Worm (Caenorhabditis elegans) whole organism, young adult: Measurements from ENCODE around the gene B0563.8.

Experiments used
- B0019.2 ChIP-seq: fragments of 200-800 bp; sonication (Bioruptor generic); conservative IDR thresholded peaks from 2 replicates; pipeline ENCODE4 v1.3.6; 2022; ENCODE audit warnings: missing genetic modification reagents, missing genetic modification characterization, missing compliant biosample characterization
- B0261.1 ChIP-seq: sonication (generic microtip); optimal IDR thresholded peaks from 2 replicates; lab custom pipeline; 2016; ENCODE audit warnings: mild to moderate bottlenecking, missing genetic modification characterization, moderate library complexity, missing compliant biosample characterization
- B0336.3 ChIP-seq: fragments of 200-800 bp; sonication (Bioruptor generic); IDR thresholded peaks from 2 replicates; pipeline ENCODE4 v1.3.6; 2022; ENCODE audit warnings: missing genetic modification characterization, missing compliant biosample characterization
- D2030.7 ChIP-seq: fragments of 200-800 bp; sonication (Bioruptor generic); IDR thresholded peaks from 2 replicates; pipeline ENCODE4 v1.3.6; 2022; ENCODE audit warnings: missing genetic modification reagents, missing genetic modification characterization, missing compliant biosample characterization
- F10E7.11 ChIP-seq: sonication (generic microtip); optimal IDR thresholded peaks from 2 replicates; lab custom pipeline; 2017; ENCODE audit warnings: mild to moderate bottlenecking, missing genetic modification characterization, moderate library complexity, missing compliant biosample characterization
- F22D6.2 ChIP-seq: sonication (generic microtip); optimal IDR thresholded peaks from 2 replicates; lab custom pipeline; 2016; ENCODE audit warnings: mild to moderate bottlenecking, missing genetic modification characterization, missing compliant biosample characterization
- F33H1.4 ChIP-seq: fragments of 200-800 bp; sonication (Bioruptor generic); IDR thresholded peaks from 2 replicates; pipeline ENCODE4 v1.3.6; 2022; ENCODE audit warnings: missing genetic modification reagents, missing genetic modification characterization, missing compliant biosample characterization
- F57A8.1 ChIP-seq: fragments of 200-800 bp; sonication (Bioruptor generic); optimal IDR thresholded peaks from 2 replicates; lab custom pipeline; 2018; ENCODE audit warnings: mild to moderate bottlenecking, missing genetic modification characterization, moderate library complexity, missing compliant biosample characterization
- K11D2.4 ChIP-seq: fragments of 200-800 bp; sonication (Bioruptor generic); IDR thresholded peaks from 2 replicates; pipeline ENCODE4 v1.3.6; 2022; ENCODE audit warnings: missing genetic modification reagents, missing genetic modification characterization, missing compliant biosample characterization
- T26A5.8 ChIP-seq: sonication (generic microtip); optimal IDR thresholded peaks from 2 replicates; lab custom pipeline; 2016; ENCODE audit warnings: missing genetic modification characterization, missing compliant biosample characterization
- Y53G8AR.9 ChIP-seq: fragments of 200-800 bp; sonication (Bioruptor generic); conservative IDR thresholded peaks from 2 replicates; pipeline ENCODE4 v1.3.6; 2022; ENCODE audit warnings: missing genetic modification reagents, missing genetic modification characterization, missing compliant biosample characterization
- Y79H2A.3 ChIP-seq: fragments of 200-800 bp; sonication (Bioruptor generic); conservative IDR thresholded peaks from 2 replicates; pipeline ENCODE4 v1.3.6; 2022; ENCODE audit warnings: missing genetic modification reagents, missing genetic modification characterization, missing compliant biosample characterization
- Y95B8A.8 ChIP-seq: fragments of 200-800 bp; sonication (Bioruptor generic); IDR thresholded peaks from 2 replicates; pipeline ENCODE4 v1.3.6; 2022; ENCODE audit warnings: missing genetic modification reagents, missing genetic modification characterization, missing compliant biosample characterization
- aptf-3 ChIP-seq: fragments of 200-800 bp; sonication (Bioruptor generic); IDR thresholded peaks from 2 replicates; pipeline ENCODE4 v1.3.6; 2022; ENCODE audit warnings: missing genetic modification characterization, missing compliant biosample characterization
- atf-7 ChIP-seq: sonication (generic microtip); optimal IDR thresholded peaks from 2 replicates; lab custom pipeline; 2017; ENCODE audit warnings: mild to moderate bottlenecking, missing genetic modification characterization, missing compliant biosample characterization
- athp-1 ChIP-seq: sonication (generic microtip); optimal IDR thresholded peaks from 2 replicates; lab custom pipeline; 2017; ENCODE audit warnings: mild to moderate bottlenecking, missing genetic modification characterization, missing compliant biosample characterization
- attf-3 ChIP-seq: fragments of 200-800 bp; sonication (Bioruptor generic); conservative IDR thresholded peaks from 2 replicates; pipeline ENCODE4 v1.3.6; 2022; ENCODE audit warnings: missing genetic modification reagents, missing genetic modification characterization, missing compliant biosample characterization
- ceh-100 ChIP-seq: fragments of 200-800 bp; sonication (Bioruptor generic); IDR thresholded peaks from 2 replicates; pipeline ENCODE4 v1.3.6; 2022; ENCODE audit warnings: missing genetic modification reagents, missing genetic modification characterization, missing compliant biosample characterization
- ceh-79 ChIP-seq: sonication (generic microtip); optimal IDR thresholded peaks from 2 replicates; lab custom pipeline; 2017; ENCODE audit warnings: mild to moderate bottlenecking, missing genetic modification characterization, missing compliant biosample characterization
- dpl-1 ChIP-seq: fragments of 150-350 bp; optimal IDR thresholded peaks from 2 replicates; lab custom pipeline; 2014; ENCODE audit warnings: missing biosample characterization, missing genetic modification reagents, missing genetic modification characterization
- egl-44 ChIP-seq: fragments of 200-800 bp; sonication (Bioruptor generic); IDR thresholded peaks from 2 replicates; pipeline ENCODE4 v1.3.6; 2022; ENCODE audit warnings: missing genetic modification reagents, missing genetic modification characterization, missing compliant biosample characterization
- ekl-4 ChIP-seq: fragments of 200-800 bp; sonication (Bioruptor generic); IDR thresholded peaks from 2 replicates; pipeline ENCODE4 v1.3.6; 2022; ENCODE audit warnings: missing genetic modification reagents, missing genetic modification characterization, missing compliant biosample characterization
- him-1 ChIP-seq: sonication (generic microtip); optimal IDR thresholded peaks from 2 replicates; lab custom pipeline; 2016; ENCODE audit warnings: missing genotype, missing genetic modification reagents, missing genetic modification characterization, missing compliant biosample characterization
- hlh-26 ChIP-seq: fragments of 200-800 bp; sonication (Bioruptor generic); conservative IDR thresholded peaks from 2 replicates; pipeline ENCODE4 v1.3.6; 2022; ENCODE audit warnings: missing genetic modification reagents, missing genetic modification characterization, missing compliant biosample characterization
- hmg-20 ChIP-seq: fragments of 200-800 bp; sonication (Bioruptor generic); IDR thresholded peaks from 2 replicates; pipeline ENCODE4 v1.3.6; 2022; ENCODE audit warnings: missing genetic modification reagents, missing genetic modification characterization, missing compliant biosample characterization
- hsf-1 ChIP-seq: fragments of 200-800 bp; sonication (Bioruptor generic); IDR thresholded peaks from 2 replicates; pipeline ENCODE4 v1.3.6; 2022; ENCODE audit warnings: missing genetic modification reagents, missing genetic modification characterization, missing compliant biosample characterization
- lin-26 ChIP-seq: fragments of 200-800 bp; sonication (Bioruptor generic); IDR thresholded peaks from 2 replicates; pipeline ENCODE4 v1.3.6; 2022; ENCODE audit warnings: missing genetic modification reagents, missing genetic modification characterization, missing compliant biosample characterization
- madf-3 ChIP-seq: fragments of 200-800 bp; sonication (Bioruptor generic); IDR thresholded peaks from 2 replicates; pipeline ENCODE4 v1.3.6; 2022; ENCODE audit warnings: missing genetic modification reagents, missing genetic modification characterization, missing compliant biosample characterization
- madf-8 ChIP-seq: fragments of 200-800 bp; sonication (Bioruptor generic); conservative IDR thresholded peaks from 2 replicates; pipeline ENCODE4 v1.3.6; 2022; ENCODE audit warnings: missing genetic modification reagents, missing genetic modification characterization, missing compliant biosample characterization
- mcd-1 ChIP-seq: fragments of 200-800 bp; sonication (Bioruptor generic); IDR thresholded peaks from 2 replicates; pipeline ENCODE4 v1.3.6; 2022; ENCODE audit warnings: missing genetic modification reagents, missing genetic modification characterization, missing compliant biosample characterization
- mxl-1 ChIP-seq: sonication (generic microtip); optimal IDR thresholded peaks from 2 replicates; lab custom pipeline; 2016; ENCODE audit warnings: missing genetic modification characterization, missing compliant biosample characterization
- nhr-120 ChIP-seq: fragments of 200-800 bp; sonication (Bioruptor generic); IDR thresholded peaks from 2 replicates; pipeline ENCODE4 v1.3.6; 2022; ENCODE audit warnings: missing genetic modification characterization, missing compliant biosample characterization
- nhr-27 ChIP-seq: fragments of 200-800 bp; sonication (Bioruptor generic); optimal IDR thresholded peaks from 2 replicates; lab custom pipeline; 2018; ENCODE audit warnings: mild to moderate bottlenecking, missing genetic modification characterization, moderate library complexity, missing compliant biosample characterization
- nhr-80 ChIP-seq: sonication (generic microtip); optimal IDR thresholded peaks from 2 replicates; lab custom pipeline; 2016; ENCODE audit warnings: missing genetic modification characterization, missing compliant biosample characterization
- nhr-90 ChIP-seq: sonication (generic microtip); optimal IDR thresholded peaks from 2 replicates; lab custom pipeline; 2016; ENCODE audit warnings: missing genotype, mild to moderate bottlenecking, missing genetic modification characterization, missing compliant biosample characterization
- pha-4 ChIP-seq: fragments of 150-350 bp; sonication (generic microtip); optimal IDR thresholded peaks from 2 replicates; lab custom pipeline; 2014; ENCODE audit warnings: missing biosample characterization, missing genetic modification reagents, missing genetic modification characterization
- rpc-1 ChIP-seq, 2 experiments: fragments of 150-350 bp in 1 of 2; sonication (generic microtip) in 1 of 2; optimal IDR thresholded peaks; 2 replicates each; lab custom pipeline; 2014 to 2018; ENCODE audit warnings: missing biosample characterization in 1 of 2, missing genetic modification characterization in 1 of 2, missing genetic modification reagents in 1 of 2, missing genotype in 1 of 2
- sdz-38 ChIP-seq: sonication (generic microtip); optimal IDR thresholded peaks from 2 replicates; lab custom pipeline; 2016; ENCODE audit warnings: missing genotype, missing genetic modification characterization, missing compliant biosample characterization
- snpc-1.3 ChIP-seq: sonication (generic microtip); optimal IDR thresholded peaks from 2 replicates; lab custom pipeline; 2017; ENCODE audit warnings: missing genetic modification characterization, mild to moderate bottlenecking, missing compliant biosample characterization, antibody characterized with exemption, moderate library complexity, missing genotype, missing genetic modification reagents; ENCODE audit not compliant: insufficient read depth
- snpc-3.4 ChIP-seq: sonication (generic microtip); optimal IDR thresholded peaks from 2 replicates; lab custom pipeline; 2017; ENCODE audit warnings: missing genetic modification characterization, mild to moderate bottlenecking, missing compliant biosample characterization, antibody characterized with exemption, moderate library complexity, missing genotype, missing genetic modification reagents
- snpc-4 ChIP-seq, 5 experiments: fragments of 150-350 bp in 1 of 5; sonication (generic microtip) in 4 of 5; optimal IDR thresholded peaks; 2 replicates each; lab custom pipeline; 2014 to 2018; ENCODE audit warnings: missing genetic modification characterization in 5 of 5, missing biosample characterization in 3 of 5, antibody characterized with exemption in 2 of 5, mild to moderate bottlenecking in 2 of 5, missing compliant biosample characterization in 2 of 5, missing genotype in 2 of 5, moderate library complexity in 2 of 5, missing genetic modification reagents in 1 of 5
- tbp1 ChIP-seq: fragments of 200-800 bp; sonication (Bioruptor generic); optimal IDR thresholded peaks from 2 replicates; lab custom pipeline; 2018; ENCODE audit warnings: mild to moderate bottlenecking, missing genetic modification characterization, missing compliant biosample characterization
- unc-130 ChIP-seq: sonication (generic microtip); optimal IDR thresholded peaks from 2 replicates; lab custom pipeline; 2016; ENCODE audit warnings: missing genetic modification reagents, missing genetic modification characterization, missing compliant biosample characterization
- unc-62 ChIP-seq: fragments of 150-350 bp; optimal IDR thresholded peaks from 2 replicates; lab custom pipeline; 2014; ENCODE audit warnings: missing biosample characterization, missing genetic modification reagents, missing genetic modification characterization
- zim-3 ChIP-seq: sonication (generic microtip); optimal IDR thresholded peaks from 2 replicates; lab custom pipeline; 2017; ENCODE audit warnings: mild to moderate bottlenecking, missing genetic modification characterization, moderate library complexity, missing compliant biosample characterization
- ztf-22 ChIP-seq: fragments of 200-800 bp; sonication (Bioruptor generic); optimal IDR thresholded peaks from 2 replicates; lab custom pipeline; 2018; ENCODE audit warnings: mild to moderate bottlenecking, missing genetic modification characterization, moderate library complexity, missing compliant biosample characterization
- ztf-25 ChIP-seq: fragments of 200-800 bp; sonication (Bioruptor generic); IDR thresholded peaks from 2 replicates; pipeline ENCODE4 v1.3.6; 2022; ENCODE audit warnings: missing genetic modification reagents, missing genetic modification characterization, missing compliant biosample characterization
- ztf-26 ChIP-seq: sonication (generic microtip); optimal IDR thresholded peaks from 2 replicates; lab custom pipeline; 2017; ENCODE audit warnings: missing genetic modification characterization, missing compliant biosample characterization
- ztf-6 ChIP-seq: fragments of 200-800 bp; sonication (Bioruptor generic); IDR thresholded peaks from 2 replicates; pipeline ENCODE4 v1.3.6; 2022; ENCODE audit warnings: missing genetic modification reagents, missing genetic modification characterization, missing compliant biosample characterization

The B0563.8 gene

ce11 chrX:9213873-9214341 lies 39.6 kb upstream of the B0563.8 start, which contains the start of gene C35B8.3 (continued):
- TF ChIP-seq him-1 (tag; lab: Kevin White, UChicago): no peak
- TF ChIP-seq D2030.7: no peak
- TF ChIP-seq athp-1: no peak
- no peak for TF ChIP-seq egl-44 (GFP tag; lab: Robert Waterston, UW)
- TF ChIP-seq mxl-1 (tag; lab: Kevin White, UChicago): no peak
- TF ChIP-seq snpc-1.3 (tag; lab: Kevin White, UChicago): no peak
- no peak for TF ChIP-seq aptf-3 (GFP tag; lab: Robert Waterston, UW)
- TF ChIP-seq B0019.2 (GFP tag; lab: Robert Waterston, UW): no peak
- no peak for TF ChIP-seq ztf-6
- TF ChIP-seq unc-130 (GFP tag; lab: Kevin White, UChicago): no peak
- TF ChIP-seq ceh-79 (tag; lab: Kevin White, UChicago): no peak
- TF ChIP-seq dpl-1: no peak
- peak; percentile 15 for TF ChIP-seq tbp1 (GFP tag; lab: Kevin White, UChicago)
- TF ChIP-seq rpc-1 (optimal IDR thresholded peaks at IDR 0.05; lab: Kevin White, UChicago): no peak
- TF ChIP-seq rpc-1 (tag; optimal IDR thresholded peaks at IDR 0.05; lab: Kevin White, UChicago): no peak
- TF ChIP-seq snpc-3.4 (tag; lab: Kevin White, UChicago): no peak
- TF ChIP-seq F57A8.1 (GFP tag; lab: Kevin White, UChicago): no peak
- TF ChIP-seq zim-3: no peak
- no peak for TF ChIP-seq T26A5.8 (tag; lab: Kevin White, UChicago)
- no peak for TF ChIP-seq hmg-20 (GFP tag; lab: Robert Waterston, UW)
- peak; percentile 48 for TF ChIP-seq atf-7 (tag; lab: Kevin White, UChicago)
- no peak for TF ChIP-seq F33H1.4 (GFP tag; lab: Robert Waterston, UW)
- TF ChIP-seq K11D2.4: no peak
- no peak for TF ChIP-seq Y95B8A.8
- TF ChIP-seq lin-26: no peak
- no peak for TF ChIP-seq B0261.1 (tag; lab: Kevin White, UChicago)
- peak; percentile 67 for TF ChIP-seq B0336.3 (GFP tag; lab: Robert Waterston, UW)
- no peak for TF ChIP-seq pha-4 (tag; lab: Kevin White, UChicago)
- no peak for TF ChIP-seq nhr-120 (GFP tag; lab: Robert Waterston, UW)
- no peak for TF ChIP-seq Y53G8AR.9 (GFP tag; lab: Robert Waterston, UW)
- TF ChIP-seq snpc-4 (GFP tag; optimal IDR thresholded peaks at IDR 0.05; lab: Kevin White, UChicago): no peak
- no peak for TF ChIP-seq snpc-4 (tag; optimal IDR thresholded peaks at IDR 0.05; lab: Kevin White, UChicago)
- TF ChIP-seq Y79H2A.3: no peak
- peak; percentile 36 for TF ChIP-seq nhr-90 (tag; lab: Kevin White, UChicago)
- TF ChIP-seq ceh-100 (GFP tag; lab: Robert Waterston, UW): no peak
- no peak for TF ChIP-seq ztf-25
- no peak for TF ChIP-seq F22D6.2 (tag; lab: Kevin White, UChicago)
- peak; percentile 61 for TF ChIP-seq ztf-26
- TF ChIP-seq F10E7.11: no peak
- TF ChIP-seq hsf-1 (GFP tag; lab: Robert Waterston, UW): no peak
- TF ChIP-seq attf-3: no peak
- peak; percentile 91 for TF ChIP-seq nhr-80 (tag; lab: Kevin White, UChicago)
- TF ChIP-seq mcd-1: no peak
- peak; percentile 69 for TF ChIP-seq ztf-22
- TF ChIP-seq madf-8 (GFP tag; lab: Robert Waterston, UW): no peak
- no peak for TF ChIP-seq madf-3 (GFP tag; lab: Robert Waterston, UW)
- no peak for TF ChIP-seq sdz-38 (tag; lab: Kevin White, UChicago)
- no peak for TF ChIP-seq hlh-26 (GFP tag; lab: Robert Waterston, UW)
- peak; percentile 92 for TF ChIP-seq unc-62 (GFP tag; lab: Kevin White, UChicago)
- TF ChIP-seq ekl-4: no peak
- TF ChIP-seq nhr-27 (tag; lab: Kevin White, UChicago): no peak
